Worm (Caenorhabditis elegans) whole organism, early embryonic: ENCODE results near the gene pck-1.

ENCODE experiments used
- ama-1 ChIP-seq: fragments of 150-350 bp; optimal IDR thresholded peaks from 2 replicates; lab custom pipeline; 2014
- ets-7 ChIP-seq: sonication (generic microtip); optimal IDR thresholded peaks from 2 replicates; lab custom pipeline; 2016; ENCODE audit warnings: missing genotype, missing genetic modification characterization, missing compliant biosample characterization
- flt-1 ChIP-seq: fragments of 200-800 bp; sonication (Bioruptor generic); IDR thresholded peaks from 2 replicates; pipeline ENCODE4 v1.3.6; 2022; ENCODE audit warnings: missing genetic modification characterization, missing compliant biosample characterization
- pes-1 ChIP-seq: fragments of 200-800 bp; sonication (Bioruptor generic); IDR thresholded peaks from 2 replicates; pipeline ENCODE4 v1.3.6; 2022; ENCODE audit warnings: missing genetic modification reagents, missing genetic modification characterization, missing compliant biosample characterization
- scrt-1 ChIP-seq: fragments of 200-800 bp; sonication (Bioruptor generic); IDR thresholded peaks from 2 replicates; pipeline ENCODE4 v1.3.6; 2022; ENCODE audit warnings: missing genetic modification characterization, missing compliant biosample characterization
- sea-1 ChIP-seq: fragments of 200-800 bp; sonication (Bioruptor generic); conservative IDR thresholded peaks from 2 replicates; pipeline ENCODE4 v1.3.6; 2022; ENCODE audit warnings: missing genetic modification characterization, missing compliant biosample characterization

DNA sequence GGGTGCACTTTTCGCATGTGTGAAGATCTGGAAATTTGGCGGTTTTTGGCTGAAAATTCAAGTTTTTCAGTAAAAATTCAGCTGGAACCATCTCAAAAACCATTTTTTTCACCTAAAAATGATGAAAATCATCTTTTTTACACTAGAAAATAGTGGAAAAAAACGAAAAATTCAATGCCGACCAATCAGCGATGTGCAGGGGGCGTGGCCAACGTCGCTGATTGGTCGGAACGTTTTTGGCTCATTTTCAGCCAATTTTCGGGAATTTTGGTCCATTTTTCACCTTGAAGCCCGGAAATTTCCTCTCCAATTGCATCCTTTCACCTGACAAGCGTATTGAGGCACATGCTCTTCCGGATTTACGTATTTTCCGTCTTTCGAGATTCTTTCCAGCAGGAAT, 18.3 kb upstream of the pck-1 start:
- TF ChIP-seq ama-1 = no peak
- no peak for TF ChIP-seq sea-1 (GFP tag; lab: Robert Waterston, UW)
- TF ChIP-seq flt-1 (GFP tag; lab: Robert Waterston, UW) = no peak
- no peak for TF ChIP-seq scrt-1 (GFP tag; lab: Robert Waterston, UW)
- no peak for TF ChIP-seq ets-7 (tag; lab: Kevin White, UChicago)
- TF ChIP-seq pes-1 (GFP tag; lab: Robert Waterston, UW) = no peak
